ENCODE assay signal across 2 fruit fly cellular contexts in genomic region chr3R:3374105-3374504, dm6.
TF ChIP-seq lines count a peak whose summit lies in the region.

No protein-coding gene starts in this region.

- TF ChIP-seq CTCF in S2 (optimal IDR thresholded peaks at IDR 0.05; lab: Kevin White, UChicago) = peak; percentile 61 to 70
- peak; percentile 66 for TF ChIP-seq CTCF in whole organism, embryonic (GFP tag; optimal IDR thresholded peaks at IDR 0.05; lab: Kevin White, UChicago)

TF ChIP-seq in whole organism, embryonic, 481 proteins besides CTCF, POLR2A, EP300 and RAD21:
- peak; percentile 92 for TF ChIP-seq CG8290 (GFP tag; optimal IDR thresholded peaks at IDR 0.05; lab: Kevin White, UChicago)
- peak; percentile 32 to 66 for TF ChIP-seq CG8290 (tag; optimal IDR thresholded peaks at IDR 0.05; lab: Kevin White, UChicago)
- peak; percentile 43 for TF ChIP-seq CoRest (tag; optimal IDR thresholded peaks at IDR 0.05; lab: Kevin White, UChicago)
- peak; percentile 80 for TF ChIP-seq Hmr (GFP tag; optimal IDR thresholded peaks at IDR 0.05; lab: Kevin White, UChicago)
- TF ChIP-seq nmo (GFP tag; optimal IDR thresholded peaks at IDR 0.05; lab: Kevin White, UChicago) = peak; percentile 11
- no peak for TF ChIP-seq nau (GFP tag; optimal IDR thresholded peaks at IDR 0.05; lab: Kevin White, UChicago)
- no peak for TF ChIP-seq CG17328 (GFP tag; IDR thresholded peaks at IDR 0.05; lab: Robert Waterston, UW)
- TF ChIP-seq CrebB (tag; optimal IDR thresholded peaks at IDR 0.05; lab: Kevin White, UChicago) = no peak
- 0 out of 2 replicates have a peak, but pooled peaks have one; percentile 20 for TF ChIP-seq CG1024 (GFP tag; IDR thresholded peaks at IDR 0.05; lab: Robert Waterston, UW)
- TF ChIP-seq stwl (tag; optimal IDR thresholded peaks at IDR 0.05; lab: Kevin White, UChicago) = peak; percentile 49
- TF ChIP-seq Opbp (GFP tag; IDR thresholded peaks at IDR 0.05; lab: Robert Waterston, UW; ENCODE audit: partially characterized antibody) = peak; percentile 42; the same call in 1 of the 3 replicates
- TF ChIP-seq CG3995 (GFP tag; optimal IDR thresholded peaks at IDR 0.05; lab: Kevin White, UChicago) = no peak
- TF ChIP-seq CG8944 (GFP tag; optimal IDR thresholded peaks at IDR 0.05; lab: Kevin White, UChicago) = no peak
- peak; percentile 71 for TF ChIP-seq CG1603 (tag; optimal IDR thresholded peaks at IDR 0.05; lab: Kevin White, UChicago)
- peak; percentile 28 for TF ChIP-seq trem (tag; optimal IDR thresholded peaks at IDR 0.05; lab: Kevin White, UChicago)
- no peak for TF ChIP-seq psq (GFP tag; optimal IDR thresholded peaks at IDR 0.05; lab: Kevin White, UChicago)
- no peak for TF ChIP-seq CG1602 (GFP tag; optimal IDR thresholded peaks at IDR 0.05; lab: Kevin White, UChicago)
- TF ChIP-seq chm (GFP tag; IDR thresholded peaks at IDR 0.05; lab: Robert Waterston, UW) = peak; percentile 12; the same call in 1 of the 2 replicates
- peak; percentile 100 for TF ChIP-seq CG33213 (GFP tag; optimal IDR thresholded peaks at IDR 0.05; lab: Kevin White, UChicago)
- TF ChIP-seq CG17361 (GFP tag; IDR thresholded peaks at IDR 0.05; lab: Robert Waterston, UW) = peak; percentile 81
- TF ChIP-seq Lhr (GFP tag; optimal IDR thresholded peaks at IDR 0.05; lab: Kevin White, UChicago) = peak; percentile 100
- peak; percentile 17 for TF ChIP-seq Neu2 (GFP tag; optimal IDR thresholded peaks at IDR 0.05; lab: Kevin White, UChicago; ENCODE audit: borderline replicate concordance)
- no peak for TF ChIP-seq chif (GFP tag; optimal IDR thresholded peaks at IDR 0.05; lab: Kevin White, UChicago)
- TF ChIP-seq klu (GFP tag; IDR thresholded peaks at IDR 0.05; lab: Robert Waterston, UW) = no peak
- TF ChIP-seq pita (GFP tag; optimal IDR thresholded peaks at IDR 0.05; lab: Kevin White, UChicago) = peak; percentile 77
- TF ChIP-seq HmgD (GFP tag; optimal IDR thresholded peaks at IDR 0.05; lab: Kevin White, UChicago) = peak; percentile 21
- 0 out of 3 replicates have a peak, but pooled peaks have one; percentile 61 for TF ChIP-seq CG6791 (GFP tag; IDR thresholded peaks at IDR 0.05; lab: Robert Waterston, UW; ENCODE audit: partially characterized antibody)
- no peak for TF ChIP-seq Hr39 (optimal IDR thresholded peaks at IDR 0.05; lab: Kevin White, UChicago)
- peak; percentile 47 for TF ChIP-seq yki (optimal IDR thresholded peaks at IDR 0.05; lab: Kevin White, UChicago)
- no peak for TF ChIP-seq CG34422 (GFP tag; IDR thresholded peaks at IDR 0.05; lab: Robert Waterston, UW)
- peak; percentile 45 for TF ChIP-seq gfzf (GFP tag; optimal IDR thresholded peaks at IDR 0.05; lab: Kevin White, UChicago)
- TF ChIP-seq Hey (tag; optimal IDR thresholded peaks at IDR 0.05; lab: Kevin White, UChicago) = no peak
